Worm (Caenorhabditis elegans) whole organism, young adult: Measurements from ENCODE around the gene ima-1.

Source experiments
- B0035.1 ChIP-seq: sonication (generic microtip); optimal IDR thresholded peaks from 2 replicates; lab custom pipeline; 2016; ENCODE audit warnings: missing genetic modification characterization, mild to moderate bottlenecking, missing compliant biosample characterization, missing genotype, missing genetic modification reagents
- C17E4.6 ChIP-seq: fragments of 200-800 bp; sonication (Bioruptor generic); IDR thresholded peaks from 2 replicates; pipeline ENCODE4 v1.3.6; 2022; ENCODE audit warnings: missing genetic modification reagents, missing genetic modification characterization, missing compliant biosample characterization
- F33H1.4 ChIP-seq: fragments of 200-800 bp; sonication (Bioruptor generic); IDR thresholded peaks from 2 replicates; pipeline ENCODE4 v1.3.6; 2022; ENCODE audit warnings: missing genetic modification reagents, missing genetic modification characterization, missing compliant biosample characterization
- F49E8.2 ChIP-seq: sonication (generic microtip); optimal IDR thresholded peaks from 3 replicates; lab custom pipeline; 2017; ENCODE audit warnings: missing genetic modification characterization, mild to moderate bottlenecking, missing compliant biosample characterization, antibody characterized with exemption, moderate library complexity; ENCODE audit not compliant: insufficient read depth
- F52B5.7 ChIP-seq: sonication (generic microtip); optimal IDR thresholded peaks from 2 replicates; lab custom pipeline; 2016; ENCODE audit warnings: mild to moderate bottlenecking, missing genetic modification characterization, missing compliant biosample characterization
- F57C9.4 ChIP-seq: sonication (generic microtip); optimal IDR thresholded peaks from 2 replicates; lab custom pipeline; 2017; ENCODE audit warnings: mild to moderate bottlenecking, missing genetic modification characterization, missing compliant biosample characterization
- K11D2.4 ChIP-seq: fragments of 200-800 bp; sonication (Bioruptor generic); IDR thresholded peaks from 2 replicates; pipeline ENCODE4 v1.3.6; 2022; ENCODE audit warnings: missing genetic modification reagents, missing genetic modification characterization, missing compliant biosample characterization
- T07F8.4 ChIP-seq: sonication (generic microtip); optimal IDR thresholded peaks from 2 replicates; lab custom pipeline; 2016; ENCODE audit warnings: mild to moderate bottlenecking, missing genetic modification characterization, moderate library complexity, missing compliant biosample characterization
- T26A5.8 ChIP-seq: sonication (generic microtip); optimal IDR thresholded peaks from 2 replicates; lab custom pipeline; 2016; ENCODE audit warnings: missing genetic modification characterization, missing compliant biosample characterization
- Y53G8AR.9 ChIP-seq: fragments of 200-800 bp; sonication (Bioruptor generic); conservative IDR thresholded peaks from 2 replicates; pipeline ENCODE4 v1.3.6; 2022; ENCODE audit warnings: missing genetic modification reagents, missing genetic modification characterization, missing compliant biosample characterization
- Y56A3A.18 ChIP-seq: fragments of 200-800 bp; sonication (Bioruptor generic); IDR thresholded peaks from 2 replicates; pipeline ENCODE4 v1.3.6; 2022; ENCODE audit warnings: missing genetic modification reagents, missing genetic modification characterization, missing compliant biosample characterization
- Y67H2A.10 ChIP-seq: fragments of 200-800 bp; sonication (Bioruptor generic); conservative IDR thresholded peaks from 2 replicates; pipeline ENCODE4 v1.3.6; 2022; ENCODE audit warnings: missing genetic modification reagents, missing genetic modification characterization, missing compliant biosample characterization
- aptf-2 ChIP-seq: fragments of 200-800 bp; sonication (Bioruptor generic); conservative IDR thresholded peaks from 2 replicates; pipeline ENCODE4 v1.3.6; 2022; ENCODE audit warnings: missing genetic modification reagents, missing genetic modification characterization, missing compliant biosample characterization
- attf-3 ChIP-seq: fragments of 200-800 bp; sonication (Bioruptor generic); conservative IDR thresholded peaks from 2 replicates; pipeline ENCODE4 v1.3.6; 2022; ENCODE audit warnings: missing genetic modification reagents, missing genetic modification characterization, missing compliant biosample characterization
- attf-6 ChIP-seq: fragments of 200-800 bp; sonication (Bioruptor generic); IDR thresholded peaks from 2 replicates; pipeline ENCODE4 v1.3.6; 2022; ENCODE audit warnings: missing genetic modification reagents, missing genetic modification characterization, missing compliant biosample characterization
- ccch-3 ChIP-seq: fragments of 200-800 bp; sonication (Bioruptor generic); optimal IDR thresholded peaks from 2 replicates; lab custom pipeline; 2018; ENCODE audit warnings: mild to moderate bottlenecking, missing genetic modification characterization, missing compliant biosample characterization
- cebp-2 ChIP-seq: fragments of 200-800 bp; sonication (Bioruptor generic); IDR thresholded peaks from 2 replicates; pipeline ENCODE4 v1.3.6; 2022; ENCODE audit warnings: missing genetic modification characterization, missing compliant biosample characterization
- ceh-100 ChIP-seq: fragments of 200-800 bp; sonication (Bioruptor generic); IDR thresholded peaks from 2 replicates; pipeline ENCODE4 v1.3.6; 2022; ENCODE audit warnings: missing genetic modification reagents, missing genetic modification characterization, missing compliant biosample characterization
- ceh-27 ChIP-seq: fragments of 200-800 bp; sonication (Bioruptor generic); optimal IDR thresholded peaks from 2 replicates; lab custom pipeline; 2018; ENCODE audit warnings: mild to moderate bottlenecking, missing genetic modification characterization, moderate library complexity, missing compliant biosample characterization
- ceh-40 ChIP-seq: fragments of 200-800 bp; sonication (Bioruptor generic); IDR thresholded peaks from 2 replicates; pipeline ENCODE4 v1.3.6; 2022; ENCODE audit warnings: missing genetic modification characterization, missing compliant biosample characterization
- ceh-79 ChIP-seq: sonication (generic microtip); optimal IDR thresholded peaks from 2 replicates; lab custom pipeline; 2017; ENCODE audit warnings: mild to moderate bottlenecking, missing genetic modification characterization, missing compliant biosample characterization
- ceh-91 ChIP-seq: fragments of 200-800 bp; sonication (Bioruptor generic); IDR thresholded peaks from 2 replicates; pipeline ENCODE4 v1.3.6; 2022; ENCODE audit warnings: missing genetic modification reagents, missing genetic modification characterization, missing compliant biosample characterization
- chd-7 ChIP-seq: sonication (generic microtip); optimal IDR thresholded peaks from 2 replicates; lab custom pipeline; 2016; ENCODE audit warnings: mild to moderate bottlenecking, missing genetic modification characterization, moderate library complexity, missing compliant biosample characterization
- efl-1 ChIP-seq: fragments of 150-350 bp; optimal IDR thresholded peaks from 2 replicates; lab custom pipeline; 2014; ENCODE audit warnings: missing biosample characterization, missing genetic modification reagents, missing genetic modification characterization
- egl-18 ChIP-seq: fragments of 200-800 bp; sonication (Bioruptor generic); IDR thresholded peaks from 2 replicates; pipeline ENCODE4 v1.3.6; 2022; ENCODE audit warnings: missing genetic modification reagents, missing genetic modification characterization, missing compliant biosample characterization
- egl-44 ChIP-seq: fragments of 200-800 bp; sonication (Bioruptor generic); IDR thresholded peaks from 2 replicates; pipeline ENCODE4 v1.3.6; 2022; ENCODE audit warnings: missing genetic modification reagents, missing genetic modification characterization, missing compliant biosample characterization
- ekl-4 ChIP-seq: fragments of 200-800 bp; sonication (Bioruptor generic); IDR thresholded peaks from 2 replicates; pipeline ENCODE4 v1.3.6; 2022; ENCODE audit warnings: missing genetic modification reagents, missing genetic modification characterization, missing compliant biosample characterization
- hlh-12 ChIP-seq: sonication (generic microtip); optimal IDR thresholded peaks from 2 replicates; lab custom pipeline; 2016; ENCODE audit warnings: missing genetic modification characterization, missing compliant biosample characterization
- lin-26 ChIP-seq: fragments of 200-800 bp; sonication (Bioruptor generic); IDR thresholded peaks from 2 replicates; pipeline ENCODE4 v1.3.6; 2022; ENCODE audit warnings: missing genetic modification reagents, missing genetic modification characterization, missing compliant biosample characterization
- lin-35 ChIP-seq, 3 experiments: fragments of 150-350 bp in 2 of 3; sonication (generic microtip) in 1 of 3; optimal IDR thresholded peaks; 2 replicates each; lab custom pipeline; 2014 to 2018; ENCODE audit warnings: missing biosample characterization in 3 of 3, missing genetic modification characterization in 3 of 3, missing genetic modification reagents in 3 of 3
- lin-54 ChIP-seq: fragments of 200-800 bp; sonication (Bioruptor generic); optimal IDR thresholded peaks from 2 replicates; lab custom pipeline; 2018; ENCODE audit warnings: mild to moderate bottlenecking, missing genetic modification characterization, missing compliant biosample characterization
- lsl-1 ChIP-seq: fragments of 200-800 bp; sonication (Bioruptor generic); optimal IDR thresholded peaks from 2 replicates; lab custom pipeline; 2018; ENCODE audit warnings: mild to moderate bottlenecking, missing genetic modification characterization, moderate library complexity, missing compliant biosample characterization
- madf-6 ChIP-seq: fragments of 200-800 bp; sonication (Bioruptor generic); IDR thresholded peaks from 2 replicates; pipeline ENCODE4 v1.3.6; 2022; ENCODE audit warnings: missing genetic modification reagents, missing genetic modification characterization, missing compliant biosample characterization
- nhr-179 ChIP-seq: sonication (generic microtip); optimal IDR thresholded peaks from 2 replicates; lab custom pipeline; 2016; ENCODE audit warnings: mild to moderate bottlenecking, missing genetic modification characterization, missing compliant biosample characterization
- rpc-1 ChIP-seq, 2 experiments: fragments of 150-350 bp in 1 of 2; sonication (generic microtip) in 1 of 2; optimal IDR thresholded peaks; 2 replicates each; lab custom pipeline; 2014 to 2018; ENCODE audit warnings: missing biosample characterization in 1 of 2, missing genetic modification characterization in 1 of 2, missing genetic modification reagents in 1 of 2, missing genotype in 1 of 2
- sea-2 ChIP-seq: fragments of 200-800 bp; sonication (Bioruptor generic); IDR thresholded peaks from 2 replicates; pipeline ENCODE4 v1.3.6; 2022; ENCODE audit warnings: missing genetic modification characterization, missing compliant biosample characterization
- snpc-1.1 ChIP-seq: sonication (generic microtip); optimal IDR thresholded peaks from 2 replicates; lab custom pipeline; 2017; ENCODE audit warnings: missing genetic modification characterization, mild to moderate bottlenecking, missing compliant biosample characterization, antibody characterized with exemption, moderate library complexity, missing genotype, missing genetic modification reagents; ENCODE audit not compliant: insufficient read depth
- snpc-1.3 ChIP-seq: sonication (generic microtip); optimal IDR thresholded peaks from 2 replicates; lab custom pipeline; 2017; ENCODE audit warnings: missing genetic modification characterization, mild to moderate bottlenecking, missing compliant biosample characterization, antibody characterized with exemption, moderate library complexity, missing genotype, missing genetic modification reagents; ENCODE audit not compliant: insufficient read depth
- snpc-4 ChIP-seq, 5 experiments: fragments of 150-350 bp in 1 of 5; sonication (generic microtip) in 4 of 5; optimal IDR thresholded peaks; 2 replicates each; lab custom pipeline; 2014 to 2018; ENCODE audit warnings: missing genetic modification characterization in 5 of 5, missing biosample characterization in 3 of 5, antibody characterized with exemption in 2 of 5, mild to moderate bottlenecking in 2 of 5, missing compliant biosample characterization in 2 of 5, missing genotype in 2 of 5, moderate library complexity in 2 of 5, missing genetic modification reagents in 1 of 5
- sptf-2 ChIP-seq: fragments of 200-800 bp; sonication (Bioruptor generic); optimal IDR thresholded peaks from 2 replicates; lab custom pipeline; 2018; ENCODE audit warnings: mild to moderate bottlenecking, missing genetic modification characterization, missing compliant biosample characterization
- tlf-1 ChIP-seq: fragments of 200-800 bp; sonication (Bioruptor generic); optimal IDR thresholded peaks from 2 replicates; lab custom pipeline; 2018; ENCODE audit warnings: mild to moderate bottlenecking, missing genetic modification characterization, missing compliant biosample characterization
- unc-62 ChIP-seq: fragments of 150-350 bp; optimal IDR thresholded peaks from 2 replicates; lab custom pipeline; 2014; ENCODE audit warnings: missing biosample characterization, missing genetic modification reagents, missing genetic modification characterization
- zfh-2 ChIP-seq: fragments of 200-800 bp; sonication (Bioruptor generic); conservative IDR thresholded peaks from 2 replicates; pipeline ENCODE4 v1.3.6; 2022; ENCODE audit warnings: missing genetic modification reagents, missing genetic modification characterization, missing compliant biosample characterization
- zim-3 ChIP-seq: sonication (generic microtip); optimal IDR thresholded peaks from 2 replicates; lab custom pipeline; 2017; ENCODE audit warnings: mild to moderate bottlenecking, missing genetic modification characterization, moderate library complexity, missing compliant biosample characterization
- ztf-18 ChIP-seq: sonication (generic microtip); optimal IDR thresholded peaks from 2 replicates; lab custom pipeline; 2016; ENCODE audit warnings: missing genotype, mild to moderate bottlenecking, missing genetic modification characterization, missing compliant biosample characterization
- ztf-25 ChIP-seq: fragments of 200-800 bp; sonication (Bioruptor generic); IDR thresholded peaks from 2 replicates; pipeline ENCODE4 v1.3.6; 2022; ENCODE audit warnings: missing genetic modification reagents, missing genetic modification characterization, missing compliant biosample characterization
- ztf-6 ChIP-seq: fragments of 200-800 bp; sonication (Bioruptor generic); IDR thresholded peaks from 2 replicates; pipeline ENCODE4 v1.3.6; 2022; ENCODE audit warnings: missing genetic modification reagents, missing genetic modification characterization, missing compliant biosample characterization

Gene ima-1

ce11 chrV:11228653-11229173 is 10.8 kb upstream of the ima-1 start, which contains the start of gene pqn-70 (continued):
- TF ChIP-seq ceh-27: peak; percentile 82
- TF ChIP-seq tlf-1 (GFP tag; lab: Kevin White, UChicago): peak; percentile 46
- TF ChIP-seq F33H1.4: peak; percentile 89
- no peak for TF ChIP-seq ztf-25 (GFP tag; lab: Robert Waterston, UW)
- TF ChIP-seq ekl-4 (GFP tag; lab: Robert Waterston, UW): peak; percentile 79
- TF ChIP-seq cebp-2 (GFP tag; lab: Robert Waterston, UW): no peak
- TF ChIP-seq C17E4.6 (GFP tag; lab: Robert Waterston, UW): no peak
- TF ChIP-seq hlh-12 (tag; lab: Kevin White, UChicago): no peak
- TF ChIP-seq ztf-6 (GFP tag; lab: Robert Waterston, UW): no peak
- peak; percentile 92 for TF ChIP-seq ceh-100 (GFP tag; lab: Robert Waterston, UW)
- TF ChIP-seq ccch-3: no peak
- TF ChIP-seq egl-44 (GFP tag; lab: Robert Waterston, UW): no peak
- no peak for TF ChIP-seq F52B5.7 (tag; lab: Kevin White, UChicago)
- 0 out of 2 replicates have a peak, but pooled peaks have one; percentile 42 for TF ChIP-seq K11D2.4 (GFP tag; lab: Robert Waterston, UW)
- peak; percentile 33 for TF ChIP-seq B0035.1 (tag; lab: Kevin White, UChicago)
- TF ChIP-seq F57C9.4 (tag; lab: Kevin White, UChicago): no peak
- TF ChIP-seq snpc-1.1 (tag; lab: Kevin White, UChicago): no peak
- no peak for TF ChIP-seq sea-2
- TF ChIP-seq snpc-4 (GFP tag; optimal IDR thresholded peaks at IDR 0.05; lab: Kevin White, UChicago): peak; percentile 13
- peak in 3 of 4 experiments; percentile 32 to 69 (median 65) for TF ChIP-seq snpc-4 (tag; optimal IDR thresholded peaks at IDR 0.05; lab: Kevin White, UChicago)
- no peak for TF ChIP-seq ceh-91
- no peak for TF ChIP-seq ceh-40 (GFP tag; lab: Robert Waterston, UW)
- TF ChIP-seq T07F8.4 (tag; lab: Kevin White, UChicago): no peak
- TF ChIP-seq chd-7 (tag; lab: Kevin White, UChicago): peak; percentile 29
- TF ChIP-seq rpc-1 (optimal IDR thresholded peaks at IDR 0.05; lab: Kevin White, UChicago): no peak
- no peak for TF ChIP-seq rpc-1 (tag; optimal IDR thresholded peaks at IDR 0.05; lab: Kevin White, UChicago)
- TF ChIP-seq attf-3 (GFP tag; lab: Robert Waterston, UW): peak; percentile 52; the same call in 1 of the 2 replicates
- TF ChIP-seq lin-35 (GFP tag; optimal IDR thresholded peaks at IDR 0.05; lab: Kevin White, UChicago): no peak
- no peak for TF ChIP-seq unc-62
- no peak for TF ChIP-seq egl-18
- no peak for TF ChIP-seq attf-6
- TF ChIP-seq lsl-1 (GFP tag; lab: Kevin White, UChicago): peak; percentile 28
- no peak for TF ChIP-seq zfh-2 (GFP tag; lab: Robert Waterston, UW)
- peak; percentile 47 for TF ChIP-seq ztf-18 (tag; lab: Kevin White, UChicago)
- peak; percentile 57 for TF ChIP-seq lin-54 (GFP tag; lab: Kevin White, UChicago)
- TF ChIP-seq lin-26 (GFP tag; lab: Robert Waterston, UW): peak; percentile 71; the same call in 1 of the 2 replicates
- no peak for TF ChIP-seq zim-3 (tag; lab: Kevin White, UChicago)
- no peak for TF ChIP-seq aptf-2 (GFP tag; lab: Robert Waterston, UW)
- TF ChIP-seq nhr-179 (tag; lab: Kevin White, UChicago): no peak
- TF ChIP-seq F49E8.2: no peak
- TF ChIP-seq efl-1: peak; percentile 16
- TF ChIP-seq madf-6 (GFP tag; lab: Robert Waterston, UW): no peak; the same call in 1 of the 2 replicates
- TF ChIP-seq Y67H2A.10 (GFP tag; lab: Robert Waterston, UW): peak; percentile 53; the same call in 1 of the 2 replicates
- no peak for TF ChIP-seq sptf-2 (GFP tag; lab: Kevin White, UChicago)
- no peak for TF ChIP-seq Y53G8AR.9 (GFP tag; lab: Robert Waterston, UW)
- no peak for TF ChIP-seq snpc-1.3 (tag; lab: Kevin White, UChicago)
- TF ChIP-seq ceh-79 (tag; lab: Kevin White, UChicago): no peak
- TF ChIP-seq T26A5.8 (tag; lab: Kevin White, UChicago): no peak
- TF ChIP-seq Y56A3A.18: no peak
